Worm (Caenorhabditis elegans) whole organism, L3 larva: ENCODE results near the gene W02A2.8.

Source experiments
- elt-2 ChIP-seq: sonication (generic microtip); optimal IDR thresholded peaks from 2 replicates; lab custom pipeline; 2016; ENCODE audit warnings: missing genetic modification reagents, mild to moderate bottlenecking, missing genetic modification characterization, missing compliant biosample characterization
- pqm-1 ChIP-seq: fragments of 150-350 bp; optimal IDR thresholded peaks from 2 replicates; lab custom pipeline; 2017; ENCODE audit warnings: missing biosample characterization, missing genetic modification characterization, inconsistent platforms

DNA sequence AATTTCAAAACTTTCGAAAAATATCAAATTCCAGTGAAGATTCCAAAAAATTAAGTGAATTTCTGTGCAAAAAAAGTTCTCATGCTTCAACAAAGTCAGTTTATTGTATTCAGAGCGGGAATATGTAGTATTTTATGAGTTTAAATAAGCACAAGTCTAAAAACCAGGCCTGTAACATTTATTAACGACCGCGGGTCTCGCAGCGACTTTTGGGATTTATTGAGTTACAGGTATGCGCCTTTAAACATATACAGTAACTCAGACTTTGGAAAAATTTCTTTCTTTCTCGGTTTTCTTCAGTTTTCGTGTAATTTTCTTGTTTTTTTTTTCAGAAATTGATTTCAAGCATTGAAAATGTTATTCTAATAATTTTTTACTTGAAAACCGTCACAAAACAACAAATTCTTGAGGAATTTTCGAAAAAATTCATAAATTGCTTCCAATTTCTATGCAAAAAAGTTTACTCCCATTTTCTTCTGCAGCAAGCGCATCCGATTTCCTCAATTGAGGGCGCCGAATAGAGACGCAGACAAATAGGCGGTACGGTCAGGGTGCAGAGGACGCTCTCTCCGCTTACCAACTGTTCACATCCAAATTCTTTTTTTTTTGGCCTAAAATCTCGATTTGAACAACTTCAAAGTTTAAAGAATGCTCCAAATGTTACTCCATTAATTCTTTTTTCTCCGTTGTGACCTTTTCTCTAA lies 46.9 kb downstream of the W02A2.8 start:
- TF ChIP-seq elt-2 (tag; lab: Kevin White, UChicago) (no peak), pqm-1 (tag; lab: Kevin White, UChicago) (no peak)
